Worm (Caenorhabditis elegans): ENCODE measurements around the gene srab-18.

DNA sequence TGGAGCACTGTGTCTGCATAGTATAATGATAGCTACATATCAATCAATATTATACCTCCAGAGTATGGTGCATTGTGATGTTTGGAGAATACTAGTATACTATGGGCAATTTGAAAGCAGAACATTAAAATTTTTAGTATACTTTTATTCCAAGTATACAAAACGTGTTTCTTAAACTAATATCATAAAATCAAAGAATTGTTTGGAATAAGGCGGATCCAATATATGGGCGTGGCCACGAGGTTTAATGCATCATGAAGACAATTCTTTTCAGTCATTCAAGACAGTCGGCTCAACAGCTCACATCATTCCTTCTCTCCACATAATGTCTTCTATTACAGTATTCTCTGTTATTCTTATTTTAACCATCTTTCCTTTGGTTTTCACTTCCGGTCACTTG lies 8.6 kb upstream of the srab-18 start, which contains the start of gene sdz-31:
- TF ChIP-seq W03F9.2 (tag; optimal IDR thresholded peaks at IDR 0.05) (no peak), him-1 (tag; optimal IDR thresholded peaks at IDR 0.05) (no peak)
